Fruit fly (Drosophila melanogaster) whole organism, wandering third instar larva: ENCODE data around the gene gukh.

Experiments
- CG32264 ChIP-seq: fragments of 200-800 bp; sonication (Bioruptor generic); optimal IDR thresholded peaks from 2 replicates; lab custom pipeline; 2016; ENCODE audit warnings: missing biosample characterization, missing genetic modification characterization
- CG9705 ChIP-seq: fragments of 200-800 bp; sonication (Bioruptor generic); optimal IDR thresholded peaks from 2 replicates; lab custom pipeline; 2018; ENCODE audit warnings: missing biosample characterization, mild to moderate bottlenecking, missing genetic modification characterization
- CrebA ChIP-seq: fragments of 200-800 bp; sonication (Bioruptor generic); optimal IDR thresholded peaks from 2 replicates; lab custom pipeline; 2016; ENCODE audit warnings: missing biosample characterization, mild to moderate bottlenecking, missing genetic modification characterization, borderline replicate concordance
- GATAd ChIP-seq: sonication (Bioruptor generic); optimal IDR thresholded peaks from 2 replicates; lab custom pipeline; 2016; ENCODE audit warnings: missing biosample characterization, missing genetic modification characterization
- HLH106 ChIP-seq: fragments of 200-800 bp; optimal IDR thresholded peaks from 3 replicates; lab custom pipeline; 2019; ENCODE audit warnings: missing biosample characterization, mild to moderate bottlenecking, missing genetic modification characterization, moderate library complexity
- Hnf4 ChIP-seq: fragments of 200-800 bp; sonication (Bioruptor generic); optimal IDR thresholded peaks from 2 replicates; lab custom pipeline; 2016; ENCODE audit warnings: missing biosample characterization, mild to moderate bottlenecking, missing genetic modification characterization
- Hr83 ChIP-seq: fragments of 200-300 bp; sonication (Bioruptor generic); optimal IDR thresholded peaks from 2 replicates; lab custom pipeline; 2016; ENCODE audit warnings: missing biosample characterization, mild to moderate bottlenecking, missing genetic modification characterization, moderate library complexity; ENCODE audit not compliant: poor library complexity, severe bottlenecking
- Jra ChIP-seq: sonication (Bioruptor generic); optimal IDR thresholded peaks from 2 replicates; lab custom pipeline; 2016; ENCODE audit warnings: missing biosample characterization, missing genetic modification characterization
- Mio ChIP-seq: sonication (Bioruptor generic); optimal IDR thresholded peaks from 2 replicates; lab custom pipeline; 2016; ENCODE audit warnings: missing biosample characterization, missing genetic modification characterization
- N ChIP-seq: fragments of >200 bp; optimal IDR thresholded peaks from 2 replicates; lab custom pipeline; 2018; ENCODE audit warnings: missing biosample characterization, missing external identifiers, missing genetic modification characterization
- OdsH ChIP-seq: fragments of 200-800 bp; sonication (Bioruptor generic); optimal IDR thresholded peaks from 2 replicates; lab custom pipeline; 2016; ENCODE audit warnings: missing biosample characterization, mild to moderate bottlenecking, missing genetic modification characterization
- Rel ChIP-seq, 2 experiments: fragments of 200-800 bp; sonication (Bioruptor generic) in 1 of 2; optimal IDR thresholded peaks; 2 replicates in 1 of 2; 3 replicates in 1 of 2; lab custom pipeline; 2016 to 2019; ENCODE audit warnings: mild to moderate bottlenecking in 2 of 2, missing biosample characterization in 2 of 2, missing genetic modification characterization in 2 of 2, moderate library complexity in 1 of 2
- Sp1 ChIP-seq: fragments of 200-800 bp; sonication (Bioruptor generic); optimal IDR thresholded peaks from 3 replicates; lab custom pipeline; 2019; ENCODE audit warnings: missing biosample characterization, mild to moderate bottlenecking, missing genetic modification characterization, moderate library complexity
- Vsx2 ChIP-seq: fragments of 200-300, 225-300 bp; sonication (Bioruptor generic); optimal IDR thresholded peaks from 2 replicates; lab custom pipeline; 2018; ENCODE audit warnings: missing biosample characterization, missing genetic modification characterization; ENCODE audit not compliant: partially characterized antibody
- br ChIP-seq: fragments of 200-800 bp; sonication (Bioruptor generic); optimal IDR thresholded peaks from 2 replicates; lab custom pipeline; 2016; ENCODE audit warnings: missing biosample characterization, missing genetic modification characterization
- brk ChIP-seq: fragments of 200-800 bp; sonication (Bioruptor generic); optimal IDR thresholded peaks from 2 replicates; lab custom pipeline; 2016; ENCODE audit warnings: missing biosample characterization, mild to moderate bottlenecking, missing genetic modification characterization
- dl ChIP-seq, 2 experiments: fragments of 175-275, 200-275 bp in 1 of 2; fragments of 200-275 bp in 1 of 2; sonication (Bioruptor generic); optimal IDR thresholded peaks; lab custom pipeline; 2018; ENCODE audit warnings: mild to moderate bottlenecking in 2 of 2, missing biosample characterization in 2 of 2, missing genetic modification characterization in 2 of 2, moderate library complexity in 2 of 2; ENCODE audit not compliant: partially characterized antibody in 2 of 2, insufficient read depth in 1 of 2
- dmrt93B ChIP-seq: fragments of 200-800 bp; sonication (Bioruptor generic); optimal IDR thresholded peaks from 2 replicates; lab custom pipeline; 2018; ENCODE audit warnings: missing biosample characterization, mild to moderate bottlenecking, missing genetic modification characterization
- dsf ChIP-seq: sonication (Bioruptor generic); optimal IDR thresholded peaks from 2 replicates; lab custom pipeline; 2016; ENCODE audit warnings: missing biosample characterization, missing genetic modification characterization, borderline replicate concordance
- ey ChIP-seq: fragments of 200-800 bp; sonication (Bioruptor generic); optimal IDR thresholded peaks from 2 replicates; lab custom pipeline; 2016; ENCODE audit warnings: missing biosample characterization, missing genetic modification characterization
- foxo ChIP-seq, 2 experiments: fragments of 200-800 bp; sonication (Bioruptor generic); optimal IDR thresholded peaks; 2 replicates in 1 of 2; 3 replicates in 1 of 2; lab custom pipeline; 2016 to 2017; ENCODE audit warnings: missing biosample characterization in 2 of 2, missing genetic modification characterization in 2 of 2
- fru ChIP-seq: fragments of 200-800 bp; sonication (Bioruptor generic); optimal IDR thresholded peaks from 3 replicates; lab custom pipeline; 2016; ENCODE audit warnings: missing biosample characterization, mild to moderate bottlenecking, missing genetic modification characterization
- h ChIP-seq: fragments of 200-800 bp; sonication (Bioruptor generic); optimal IDR thresholded peaks from 3 replicates; lab custom pipeline; 2016; ENCODE audit warnings: missing biosample characterization, mild to moderate bottlenecking, missing genetic modification characterization
- jim ChIP-seq: fragments of 175-275, 200-325 bp; sonication (Bioruptor generic); optimal IDR thresholded peaks from 2 replicates; lab custom pipeline; 2016; ENCODE audit warnings: missing biosample characterization, mild to moderate bottlenecking, missing genetic modification characterization
- lola ChIP-seq: fragments of >200 bp; optimal IDR thresholded peaks from 2 replicates; lab custom pipeline; 2017; ENCODE audit warnings: missing biosample characterization, missing genetic modification characterization
- pan ChIP-seq: fragments of >200 bp; optimal IDR thresholded peaks from 2 replicates; lab custom pipeline; 2017
- psq ChIP-seq: fragments of 200-800 bp; sonication (Bioruptor generic); optimal IDR thresholded peaks from 3 replicates; lab custom pipeline; 2017; ENCODE audit warnings: missing biosample characterization, mild to moderate bottlenecking, missing genetic modification characterization, moderate library complexity
- rgr ChIP-seq: fragments of 200-800 bp; sonication (Bioruptor generic); optimal IDR thresholded peaks from 3 replicates; lab custom pipeline; 2016; ENCODE audit warnings: missing biosample characterization, mild to moderate bottlenecking, missing genetic modification characterization
- sage ChIP-seq: fragments of 200-800 bp; sonication (Bioruptor generic); optimal IDR thresholded peaks from 2 replicates; lab custom pipeline; 2016; ENCODE audit warnings: missing biosample characterization, mild to moderate bottlenecking, missing genetic modification characterization
- tai ChIP-seq: sonication (Bioruptor generic); optimal IDR thresholded peaks from 2 replicates; lab custom pipeline; 2016; ENCODE audit warnings: missing biosample characterization, missing genetic modification characterization

The gukh gene

dm6 chr3R:19056884-19057283 is 73.1 kb downstream of the gukh start:
- TF ChIP-seq dsf (no peak), rgr (GFP tag; lab: Kevin White, UChicago) (no peak), ey (GFP tag; lab: Kevin White, UChicago) (no peak), lola (GFP tag; lab: Kevin White, UChicago) (no peak), tai (GFP tag; lab: Kevin White, UChicago) (no peak), dmrt93B (GFP tag; lab: Kevin White, UChicago) (no peak), dl (GFP tag; optimal IDR thresholded peaks at IDR 0.05; lab: Kevin White, UChicago; ENCODE audit: insufficient read depth in 1 of 2, partially characterized antibody in 2 of 2) (no peak), Sp1 (no peak)

dm6 chr3R:19058384-19058783 is 74.6 kb downstream of the gukh start:
- TF ChIP-seq brk, result no peak
- no peak for TF ChIP-seq CG9705 (GFP tag; lab: Kevin White, UChicago)
- no peak for TF ChIP-seq GATAd (GFP tag; lab: Kevin White, UChicago)
- no peak for TF ChIP-seq sage (GFP tag; lab: Kevin White, UChicago)
- TF ChIP-seq lola (GFP tag; lab: Kevin White, UChicago), result no peak
- TF ChIP-seq N (GFP tag; lab: Kevin White, UChicago), result no peak
- no peak for TF ChIP-seq h (GFP tag; lab: Kevin White, UChicago)
- no peak for TF ChIP-seq Vsx2 (GFP tag; lab: Kevin White, UChicago)
- no peak for TF ChIP-seq ey (GFP tag; lab: Kevin White, UChicago)
- TF ChIP-seq jim (GFP tag; lab: Kevin White, UChicago), result no peak
- no peak for TF ChIP-seq Hr83 (GFP tag; lab: Kevin White, UChicago)
- TF ChIP-seq fru (GFP tag; lab: Kevin White, UChicago), result no peak
- no peak for TF ChIP-seq dmrt93B (GFP tag; lab: Kevin White, UChicago)
- no peak for TF ChIP-seq CG32264 (GFP tag; lab: Kevin White, UChicago)
- TF ChIP-seq Mio (GFP tag; lab: Kevin White, UChicago), result no peak
- no peak for TF ChIP-seq OdsH (GFP tag; lab: Kevin White, UChicago)
- TF ChIP-seq dl (GFP tag; optimal IDR thresholded peaks at IDR 0.05; lab: Kevin White, UChicago; ENCODE audit: insufficient read depth in 1 of 2, partially characterized antibody in 2 of 2), result no peak
- no peak for TF ChIP-seq Rel (GFP tag; optimal IDR thresholded peaks at IDR 0.05; lab: Kevin White, UChicago)
- no peak for TF ChIP-seq Rel (tag; optimal IDR thresholded peaks at IDR 0.05; lab: Kevin White, UChicago)
- TF ChIP-seq foxo (GFP tag; optimal IDR thresholded peaks at IDR 0.05; lab: Kevin White, UChicago), result no peak

dm6 chr3R:19059285-19059684 is 75.5 kb downstream of the gukh start:
- no peak for TF ChIP-seq Mio (GFP tag; lab: Kevin White, UChicago)
- TF ChIP-seq HLH106, result no peak
- TF ChIP-seq CrebA (GFP tag; lab: Kevin White, UChicago), result no peak
- TF ChIP-seq N (GFP tag; lab: Kevin White, UChicago), result no peak
- no peak for TF ChIP-seq foxo (GFP tag; optimal IDR thresholded peaks at IDR 0.05; lab: Kevin White, UChicago)
- TF ChIP-seq jim (GFP tag; lab: Kevin White, UChicago), result no peak
- TF ChIP-seq dl (GFP tag; optimal IDR thresholded peaks at IDR 0.05; lab: Kevin White, UChicago; ENCODE audit: insufficient read depth in 1 of 2, partially characterized antibody in 2 of 2), result no peak
- TF ChIP-seq GATAd (GFP tag; lab: Kevin White, UChicago), result no peak
- TF ChIP-seq Hr83 (GFP tag; lab: Kevin White, UChicago), result no peak
- no peak for TF ChIP-seq rgr (GFP tag; lab: Kevin White, UChicago)
- TF ChIP-seq br, result no peak
- no peak for TF ChIP-seq dmrt93B (GFP tag; lab: Kevin White, UChicago)
- no peak for TF ChIP-seq pan (lab: Kevin White, UChicago)
- TF ChIP-seq Jra (GFP tag; lab: Kevin White, UChicago), result no peak
- TF ChIP-seq psq (GFP tag; lab: Kevin White, UChicago), result no peak
- TF ChIP-seq, all 38 proteins: peak for 0

dm6 chr3R:19060173-19060572 is 76.3 kb downstream of the gukh start:
- no peak for TF ChIP-seq dsf
- peak; percentile 4 for TF ChIP-seq Hnf4 (GFP tag; lab: Kevin White, UChicago)
- no peak for TF ChIP-seq fru (GFP tag; lab: Kevin White, UChicago)
- no peak for TF ChIP-seq OdsH (GFP tag; lab: Kevin White, UChicago)
- no peak for TF ChIP-seq h (GFP tag; lab: Kevin White, UChicago)
- TF ChIP-seq Mio (GFP tag; lab: Kevin White, UChicago), result no peak
- TF ChIP-seq CG9705 (GFP tag; lab: Kevin White, UChicago), result no peak
- TF ChIP-seq rgr (GFP tag; lab: Kevin White, UChicago), result peak; percentile 2
